Worm (Caenorhabditis elegans) whole organism, L2 larva: ENCODE measurements around the gene pst-1.

Experiments
- F13H6.1 ChIP-seq: sonication (generic microtip); optimal IDR thresholded peaks from 2 replicates; lab custom pipeline; 2016; ENCODE audit warnings: missing genetic modification characterization, missing compliant biosample characterization
- R02D3.7 ChIP-seq: fragments of 150-350 bp; optimal IDR thresholded peaks from 2 replicates; lab custom pipeline; 2014; ENCODE audit warnings: missing biosample characterization, missing genetic modification characterization
- Y55F3AM.14 ChIP-seq: fragments of 200-800 bp; sonication (Bioruptor generic); optimal IDR thresholded peaks from 2 replicates; lab custom pipeline; 2018; ENCODE audit warnings: mild to moderate bottlenecking, missing genetic modification characterization, missing compliant biosample characterization
- ZK546.5 ChIP-seq: sonication (generic microtip); optimal IDR thresholded peaks from 2 replicates; lab custom pipeline; 2017; ENCODE audit warnings: missing biosample characterization, missing genetic modification characterization
- alr-1 ChIP-seq: fragments of 150-350 bp; optimal IDR thresholded peaks from 2 replicates; lab custom pipeline; 2014; ENCODE audit warnings: missing biosample characterization, missing genetic modification characterization
- aly-2 ChIP-seq: fragments of 150-350 bp; optimal IDR thresholded peaks from 2 replicates; lab custom pipeline; 2014; ENCODE audit warnings: missing biosample characterization, missing genetic modification characterization
- ama-1 ChIP-seq: fragments of 150-350 bp; optimal IDR thresholded peaks from 2 replicates; lab custom pipeline; 2018; ENCODE audit warnings: inconsistent platforms
- blmp-1 ChIP-seq: sonication (generic microtip); optimal IDR thresholded peaks from 2 replicates; lab custom pipeline; 2017; ENCODE audit warnings: missing genetic modification characterization, mild to moderate bottlenecking, missing compliant biosample characterization, antibody characterized with exemption, moderate library complexity; ENCODE audit not compliant: insufficient read depth
- ceh-16 ChIP-seq: fragments of 150-350 bp; optimal IDR thresholded peaks from 2 replicates; lab custom pipeline; 2014; ENCODE audit warnings: missing biosample characterization, missing genetic modification characterization
- ceh-82 ChIP-seq: fragments of 150-350 bp; optimal IDR thresholded peaks from 2 replicates; lab custom pipeline; 2014; ENCODE audit warnings: missing biosample characterization, missing genetic modification characterization
- crh-2 ChIP-seq: sonication (generic microtip); optimal IDR thresholded peaks from 2 replicates; lab custom pipeline; 2017; ENCODE audit warnings: missing biosample characterization, missing genetic modification characterization
- dmd-4 ChIP-seq: sonication (generic microtip); optimal IDR thresholded peaks from 2 replicates; lab custom pipeline; 2017; ENCODE audit warnings: missing biosample characterization, missing genetic modification characterization
- elt-1 ChIP-seq: fragments of 150-350 bp; optimal IDR thresholded peaks from 2 replicates; lab custom pipeline; 2014; ENCODE audit warnings: missing biosample characterization, missing genetic modification characterization
- elt-3 ChIP-seq: sonication (generic microtip); optimal IDR thresholded peaks from 2 replicates; lab custom pipeline; 2017; ENCODE audit warnings: missing biosample characterization, missing genetic modification characterization
- gmeb-1 ChIP-seq: fragments of 150-350 bp; optimal IDR thresholded peaks from 2 replicates; lab custom pipeline; 2014; ENCODE audit warnings: missing biosample characterization, missing genetic modification characterization
- lin-11 ChIP-seq: fragments of 150-350 bp; sonication (generic microtip); optimal IDR thresholded peaks from 2 replicates; lab custom pipeline; 2014; ENCODE audit warnings: missing biosample characterization, missing genetic modification characterization, inconsistent platforms, mixed read lengths
- lin-13 ChIP-seq: fragments of 150-350 bp; optimal IDR thresholded peaks from 2 replicates; lab custom pipeline; 2014; ENCODE audit warnings: missing biosample characterization, missing genetic modification reagents, missing genetic modification characterization
- lin-39 ChIP-seq: fragments of 150-350 bp; optimal IDR thresholded peaks from 2 replicates; lab custom pipeline; 2014; ENCODE audit warnings: missing biosample characterization, missing genetic modification reagents, missing genetic modification characterization
- lsy-2 ChIP-seq, 2 experiments: fragments of 150-350 bp in 1 of 2; sonication (generic microtip) in 1 of 2; optimal IDR thresholded peaks; 2 replicates each; lab custom pipeline; 2014 to 2017; ENCODE audit warnings: missing biosample characterization in 2 of 2, missing genetic modification characterization in 2 of 2
- mab-5 ChIP-seq: fragments of 150-350 bp; optimal IDR thresholded peaks from 2 replicates; lab custom pipeline; 2014; ENCODE audit warnings: missing biosample characterization, missing genetic modification characterization
- mbf-1 ChIP-seq: sonication (generic microtip); optimal IDR thresholded peaks from 2 replicates; lab custom pipeline; 2017; ENCODE audit warnings: missing biosample characterization, missing genetic modification characterization
- mdl-1 ChIP-seq, 2 experiments: fragments of 150-350 bp in 1 of 2; sonication (generic microtip) in 1 of 2; optimal IDR thresholded peaks; 2 replicates each; lab custom pipeline; 2017; ENCODE audit warnings: missing biosample characterization in 2 of 2, missing genetic modification characterization in 2 of 2
- nhr-10 ChIP-seq: sonication (generic microtip); optimal IDR thresholded peaks from 2 replicates; lab custom pipeline; 2017; ENCODE audit warnings: missing biosample characterization, missing genetic modification characterization
- nhr-12 ChIP-seq: fragments of 150-350 bp; optimal IDR thresholded peaks from 2 replicates; lab custom pipeline; 2014; ENCODE audit warnings: missing biosample characterization, missing genetic modification characterization
- nhr-21 ChIP-seq: fragments of 150-350 bp; optimal IDR thresholded peaks from 2 replicates; lab custom pipeline; 2014; ENCODE audit warnings: missing biosample characterization, missing genetic modification characterization
- nhr-23 ChIP-seq: fragments of 150-350 bp; optimal IDR thresholded peaks from 2 replicates; lab custom pipeline; 2014; ENCODE audit warnings: missing biosample characterization, missing genetic modification reagents, missing genetic modification characterization
- nhr-237 ChIP-seq: fragments of 150-350 bp; optimal IDR thresholded peaks from 2 replicates; lab custom pipeline; 2014; ENCODE audit warnings: missing biosample characterization, missing genetic modification characterization
- nhr-25 ChIP-seq: fragments of 150-350 bp; sonication (generic microtip); optimal IDR thresholded peaks from 3 replicates; lab custom pipeline; 2014; ENCODE audit warnings: missing biosample characterization, missing genetic modification characterization
- nhr-6 ChIP-seq: fragments of 150-350 bp; optimal IDR thresholded peaks from 2 replicates; lab custom pipeline; 2014; ENCODE audit warnings: missing biosample characterization, missing genetic modification characterization
- nhr-77 ChIP-seq: fragments of 150-350 bp; optimal IDR thresholded peaks from 2 replicates; lab custom pipeline; 2014; ENCODE audit warnings: missing biosample characterization, missing genetic modification characterization
- sma-9 ChIP-seq, 2 experiments: fragments of 150-350 bp in 1 of 2; sonication (generic microtip) in 1 of 2; optimal IDR thresholded peaks; 2 replicates each; lab custom pipeline; 2014 to 2016; ENCODE audit warnings: missing genetic modification characterization in 2 of 2, mild to moderate bottlenecking in 1 of 2, missing biosample characterization in 1 of 2, missing compliant biosample characterization in 1 of 2, missing genetic modification reagents in 1 of 2, moderate library complexity in 1 of 2
- snpc-4 ChIP-seq: fragments of 150-350 bp; optimal IDR thresholded peaks from 2 replicates; lab custom pipeline; 2014; ENCODE audit warnings: missing biosample characterization, missing genetic modification characterization
- unc-55 ChIP-seq: fragments of 150-350 bp; sonication (generic microtip); optimal IDR thresholded peaks from 3 replicates; lab custom pipeline; 2014; ENCODE audit warnings: missing biosample characterization, missing genetic modification reagents, missing genetic modification characterization
- unc-62 ChIP-seq: fragments of 150-350 bp; optimal IDR thresholded peaks from 2 replicates; lab custom pipeline; 2014; ENCODE audit warnings: missing biosample characterization, missing genetic modification reagents, missing genetic modification characterization
- ztf-1 ChIP-seq: fragments of 200-800 bp; sonication (Bioruptor generic); conservative IDR thresholded peaks from 2 replicates; pipeline ENCODE4 v1.3.6; 2022; ENCODE audit warnings: missing genetic modification characterization, missing compliant biosample characterization
- ztf-11 ChIP-seq: sonication (generic microtip); optimal IDR thresholded peaks from 2 replicates; lab custom pipeline; 2017; ENCODE audit warnings: missing biosample characterization, missing genetic modification characterization
- ztf-4 ChIP-seq: fragments of 150-350 bp; optimal IDR thresholded peaks from 2 replicates; lab custom pipeline; 2014; ENCODE audit warnings: missing biosample characterization, missing genetic modification characterization

pst-1 gene

ce11 chrV:5983380-5983779, 40.1 kb downstream of the pst-1 start, which contains the start of gene dhs-16:
dhs-16 (plus strand) TSS chrV:5983745.
- TF ChIP-seq nhr-23 (tag; lab: Kevin White, UChicago) (no peak), nhr-10 (tag; lab: Kevin White, UChicago) (no peak), F13H6.1 (no peak), ceh-82 (tag; lab: Kevin White, UChicago) (no peak), unc-55 (no peak), elt-3 (tag; lab: Kevin White, UChicago) (no peak), ceh-16 (tag; lab: Kevin White, UChicago) (no peak), blmp-1 (no peak), nhr-21 (tag; lab: Kevin White, UChicago) (no peak), alr-1 (tag; lab: Kevin White, UChicago) (no peak), nhr-12 (tag; lab: Kevin White, UChicago) (no peak), mbf-1 (tag; lab: Kevin White, UChicago) (no peak), R02D3.7 (tag; lab: Kevin White, UChicago) (no peak), ztf-4 (tag; lab: Kevin White, UChicago) (no peak), lsy-2 (tag; optimal IDR thresholded peaks at IDR 0.05; lab: Kevin White, UChicago) (no peak), ztf-1 (GFP tag; lab: Robert Waterston, UW) (no peak), snpc-4 (tag; lab: Kevin White, UChicago) (no peak), mab-5 (tag; lab: Kevin White, UChicago) (no peak), elt-1 (tag; lab: Kevin White, UChicago) (no peak), ama-1 (lab: Kevin White, UChicago) (no peak)
- TF ChIP-seq, all 48 proteins: peak for 0

- TF ChIP-seq F13H6.1 (no peak), nhr-77 (tag; lab: Kevin White, UChicago) (no peak), dmd-4 (tag; lab: Kevin White, UChicago) (no peak), nhr-23 (tag; lab: Kevin White, UChicago) (no peak), snpc-4 (tag; lab: Kevin White, UChicago) (no peak), ZK546.5 (tag; lab: Kevin White, UChicago) (no peak), nhr-25 (tag; lab: Kevin White, UChicago) (no peak), lsy-2 (tag; optimal IDR thresholded peaks at IDR 0.05; lab: Kevin White, UChicago) (no peak), aly-2 (tag; lab: Kevin White, UChicago) (no peak), R02D3.7 (tag; lab: Kevin White, UChicago) (no peak), nhr-237 (tag; lab: Kevin White, UChicago) (no peak), nhr-21 (tag; lab: Kevin White, UChicago) (no peak), nhr-12 (tag; lab: Kevin White, UChicago) (no peak), elt-3 (tag; lab: Kevin White, UChicago) (no peak), blmp-1 (no peak), nhr-6 (tag; lab: Kevin White, UChicago) (no peak), ztf-11 (tag; lab: Kevin White, UChicago) (no peak), gmeb-1 (no peak)
Observed at ce11 chrV:5984244-5984643, 41.0 kb downstream of the pst-1 start.

DNA sequence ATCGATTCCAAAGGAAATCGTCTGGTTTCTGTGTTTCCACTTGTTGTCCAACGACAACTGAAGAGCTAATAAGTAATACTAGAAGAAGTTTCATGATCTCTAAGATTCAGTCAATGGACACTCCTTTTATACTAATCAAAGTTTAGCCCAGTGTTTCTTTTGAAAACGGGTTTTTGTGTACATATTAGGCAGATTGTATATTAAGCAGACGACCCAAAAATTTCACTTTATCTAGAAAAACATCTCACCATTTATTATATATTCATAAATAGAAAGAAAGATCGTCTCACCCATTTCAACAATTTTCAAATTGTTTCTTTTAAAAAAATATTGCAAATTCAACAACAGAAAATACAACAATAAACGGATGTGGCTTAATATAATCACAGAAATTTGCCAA, 43.5 kb downstream of the pst-1 start, which contains the start of gene C10F3.7:
Gene C10F3.7 (minus strand): TSS at position 101 of the 400 bp plus-strand sequence.
- TF ChIP-seq mdl-1 (tag; optimal IDR thresholded peaks at IDR 0.05; lab: Kevin White, UChicago) (no peak), ZK546.5 (tag; lab: Kevin White, UChicago) (no peak), unc-62 (GFP tag; lab: Kevin White, UChicago) (no peak), lin-13 (GFP tag; lab: Kevin White, UChicago) (no peak)

ce11 chrV:5990383-5990782, 47.1 kb downstream of the pst-1 start, which contains the start of gene fut-8:
fut-8 (minus strand) TSS chrV:5990483.
- TF ChIP-seq ztf-4 (tag; lab: Kevin White, UChicago), result no peak
- TF ChIP-seq sma-9 (GFP tag; optimal IDR thresholded peaks at IDR 0.05; lab: Kevin White, UChicago), result no peak
- no peak for TF ChIP-seq sma-9 (tag; optimal IDR thresholded peaks at IDR 0.05; lab: Kevin White, UChicago)
- no peak for TF ChIP-seq snpc-4 (tag; lab: Kevin White, UChicago)
- TF ChIP-seq nhr-21 (tag; lab: Kevin White, UChicago), result no peak
- TF ChIP-seq alr-1 (tag; lab: Kevin White, UChicago), result no peak
- TF ChIP-seq crh-2 (tag; lab: Kevin White, UChicago), result no peak
- TF ChIP-seq Y55F3AM.14, result no peak
- TF ChIP-seq lin-39 (tag; lab: Kevin White, UChicago), result no peak
- TF ChIP-seq lin-11 (tag; lab: Kevin White, UChicago), result no peak
- no peak for TF ChIP-seq nhr-25 (tag; lab: Kevin White, UChicago)
- TF ChIP-seq mab-5 (tag; lab: Kevin White, UChicago), result no peak
- no peak for TF ChIP-seq ceh-82 (tag; lab: Kevin White, UChicago)
- no peak for TF ChIP-seq ZK546.5 (tag; lab: Kevin White, UChicago)
